Fruit fly (Drosophila melanogaster) whole organism, embryonic: ENCODE measurements around the gene Cep97.

Experiments
- Abd-B ChIP-seq: fragments of 200-800 bp; sonication (Bioruptor generic); optimal IDR thresholded peaks from 2 replicates; lab custom pipeline; 2018; ENCODE audit warnings: missing biosample characterization, mild to moderate bottlenecking, missing genetic modification characterization, moderate library complexity
- B-H2 ChIP-seq: fragments of 200-800 bp; sonication (Bioruptor generic); optimal IDR thresholded peaks from 2 replicates; lab custom pipeline; 2018; ENCODE audit warnings: missing biosample characterization, mild to moderate bottlenecking, missing genetic modification characterization
- Blimp-1 ChIP-seq: fragments of 200-800 bp; sonication (Bioruptor generic); optimal IDR thresholded peaks from 3 replicates; lab custom pipeline; 2018; ENCODE audit warnings: missing biosample characterization, missing genetic modification characterization, mild to moderate bottlenecking, moderate library complexity, missing genetic modification reagents
- CG10147 ChIP-seq: fragments of 200-800 bp; sonication (Bioruptor generic); optimal IDR thresholded peaks from 2 replicates; lab custom pipeline; 2019; ENCODE audit warnings: missing biosample characterization, mild to moderate bottlenecking, missing genetic modification characterization, moderate library complexity
- CG10321 ChIP-seq: fragments of 200-800 bp; sonication (Bioruptor generic); IDR thresholded peaks from 2 replicates; pipeline ENCODE4 v1.3.6; 2022; ENCODE audit warnings: missing biosample characterization, missing genetic modification characterization
- CG12299 ChIP-seq: fragments of 200-800 bp; sonication (Bioruptor generic); optimal IDR thresholded peaks from 2 replicates; lab custom pipeline; 2018; ENCODE audit warnings: missing biosample characterization, mild to moderate bottlenecking, missing genetic modification characterization
- CG1233 ChIP-seq: fragments of 200-800 bp; sonication (Bioruptor generic); optimal IDR thresholded peaks from 4 replicates; lab custom pipeline; 2018; ENCODE audit warnings: missing biosample characterization, mild to moderate bottlenecking, missing genetic modification characterization
- CG12391 ChIP-seq: fragments of 200-800 bp; sonication (Bioruptor generic); optimal IDR thresholded peaks from 3 replicates; lab custom pipeline; 2018; ENCODE audit warnings: missing biosample characterization, mild to moderate bottlenecking, missing genetic modification characterization, moderate library complexity
- CG14860 ChIP-seq: fragments of 200-800 bp; sonication (Bioruptor generic); IDR thresholded peaks from 3 replicates; pipeline ENCODE4 v1.3.6; 2022; ENCODE audit warnings: missing biosample characterization, missing genetic modification characterization; ENCODE audit not compliant: partially characterized antibody
- CG15073 ChIP-seq: fragments of 200-800 bp; sonication (Bioruptor generic); optimal IDR thresholded peaks from 2 replicates; lab custom pipeline; 2016; ENCODE audit warnings: missing biosample characterization, missing genetic modification characterization
- CG15514 ChIP-seq: fragments of 200-800 bp; sonication (Bioruptor generic); optimal IDR thresholded peaks from 3 replicates; lab custom pipeline; 2017; ENCODE audit warnings: missing biosample characterization, missing genetic modification characterization, mild to moderate bottlenecking, moderate library complexity, missing genetic modification reagents
- CG18262 ChIP-seq: fragments of 200-800 bp; optimal IDR thresholded peaks from 3 replicates; lab custom pipeline; 2019; ENCODE audit warnings: missing biosample characterization, mild to moderate bottlenecking, missing genetic modification characterization, moderate library complexity
- CG2712 ChIP-seq: fragments of 200-800 bp; optimal IDR thresholded peaks from 3 replicates; lab custom pipeline; 2019; ENCODE audit warnings: missing biosample characterization, mild to moderate bottlenecking, missing genetic modification characterization, moderate library complexity
- CG3065 ChIP-seq: fragments of 200-800 bp; sonication (Bioruptor generic); optimal IDR thresholded peaks from 2 replicates; lab custom pipeline; 2016; ENCODE audit warnings: missing biosample characterization, missing genetic modification characterization
- CG3838 ChIP-seq: fragments of 200-800 bp; sonication (Bioruptor generic); optimal IDR thresholded peaks from 3 replicates; lab custom pipeline; 2016; ENCODE audit warnings: missing biosample characterization, missing genetic modification characterization
- CG42726 ChIP-seq: fragments of 200-800 bp; sonication (Bioruptor generic); IDR thresholded peaks from 2 replicates; pipeline ENCODE4 v1.3.6; 2022; ENCODE audit warnings: missing biosample characterization, missing genetic modification characterization; ENCODE audit not compliant: partially characterized antibody
- CG4360 ChIP-seq: fragments of 200-800 bp; sonication (Bioruptor generic); IDR thresholded peaks from 2 replicates; pipeline ENCODE4 v1.3.6; 2022; ENCODE audit warnings: missing biosample characterization, missing genetic modification characterization
- Chrac-16 ChIP-seq: fragments of 200-800 bp; sonication (Bioruptor generic); optimal IDR thresholded peaks from 3 replicates; lab custom pipeline; 2016; ENCODE audit warnings: missing biosample characterization, missing genetic modification characterization
- Deaf1 ChIP-seq: fragments of 200-800 bp; optimal IDR thresholded peaks from 3 replicates; lab custom pipeline; 2019; ENCODE audit warnings: missing biosample characterization, mild to moderate bottlenecking, missing genetic modification characterization, moderate library complexity
- Dip2 ChIP-seq: fragments of 200-800 bp; sonication (Bioruptor generic); IDR thresholded peaks from 2 replicates; pipeline ENCODE4 v1.3.6; 2022; ENCODE audit warnings: missing biosample characterization, missing genetic modification characterization
- Doc2 ChIP-seq: fragments of 200-800 bp; sonication (Bioruptor generic); IDR thresholded peaks from 2 replicates; pipeline ENCODE4 v1.3.6; 2022; ENCODE audit warnings: missing biosample characterization, missing genetic modification characterization
- E2f1 ChIP-seq: fragments of 200-800 bp; sonication (Bioruptor generic); IDR thresholded peaks from 2 replicates; pipeline ENCODE4 v1.3.6; 2022; ENCODE audit warnings: missing biosample characterization, missing genetic modification characterization
- Hr3 ChIP-seq: fragments of 200-800 bp; sonication (Bioruptor generic); optimal IDR thresholded peaks from 3 replicates; lab custom pipeline; 2016; ENCODE audit warnings: missing biosample characterization, missing genetic modification characterization
- Nf-YC ChIP-seq: fragments of 200-800 bp; optimal IDR thresholded peaks from 3 replicates; lab custom pipeline; 2019; ENCODE audit warnings: missing biosample characterization, mild to moderate bottlenecking, missing genetic modification characterization, moderate library complexity
- Ravus ChIP-seq: fragments of 200-800 bp; sonication (Bioruptor generic); IDR thresholded peaks from 2 replicates; pipeline ENCODE4 v1.3.6; 2022; ENCODE audit warnings: missing biosample characterization, missing genetic modification characterization
- Sry-δ ChIP-seq: fragments of 200-800 bp; sonication (Bioruptor generic); optimal IDR thresholded peaks from 2 replicates; lab custom pipeline; 2016; ENCODE audit warnings: missing biosample characterization, missing genetic modification characterization
- Ssrp ChIP-seq: fragments of 200-800 bp; sonication (Bioruptor generic); optimal IDR thresholded peaks from 2 replicates; lab custom pipeline; 2018; ENCODE audit warnings: missing biosample characterization, mild to moderate bottlenecking, missing genetic modification characterization, moderate library complexity
- bigmax ChIP-seq: fragments of 200-800 bp; sonication (Bioruptor generic); optimal IDR thresholded peaks from 2 replicates; lab custom pipeline; 2018; ENCODE audit warnings: missing biosample characterization, mild to moderate bottlenecking, missing genetic modification characterization
- bsh ChIP-seq, 2 experiments: fragments of 200-800 bp; sonication (Bioruptor generic); optimal IDR thresholded peaks; 2 replicates each; lab custom pipeline; 2017 to 2018; ENCODE audit warnings: mild to moderate bottlenecking in 2 of 2, missing biosample characterization in 2 of 2, missing genetic modification characterization in 2 of 2, moderate library complexity in 1 of 2
- cad ChIP-seq: fragments of >200 bp; optimal IDR thresholded peaks from 2 replicates; lab custom pipeline; 2017; ENCODE audit warnings: missing biosample characterization, missing genetic modification characterization
- disco-r ChIP-seq: fragments of 200-800 bp; sonication (Bioruptor generic); optimal IDR thresholded peaks from 2 replicates; lab custom pipeline; 2016; ENCODE audit warnings: missing biosample characterization, missing genetic modification characterization
- dmrt11E ChIP-seq: fragments of 200-800 bp; sonication (Bioruptor generic); optimal IDR thresholded peaks from 3 replicates; lab custom pipeline; 2018; ENCODE audit warnings: missing biosample characterization, mild to moderate bottlenecking, missing genetic modification characterization, moderate library complexity
- eve ChIP-seq, 2 experiments: fragments of >200 bp; optimal IDR thresholded peaks; 2 replicates each; lab custom pipeline; 2017; ENCODE audit warnings: missing biosample characterization in 2 of 2, missing genetic modification characterization in 2 of 2
- eyg ChIP-seq: fragments of 200-800 bp; sonication (Bioruptor generic); optimal IDR thresholded peaks from 3 replicates; lab custom pipeline; 2016; ENCODE audit warnings: missing biosample characterization, missing genetic modification characterization
- fd96Cb ChIP-seq: fragments of 200-800 bp; sonication (Bioruptor generic); optimal IDR thresholded peaks from 2 replicates; lab custom pipeline; 2018; ENCODE audit warnings: missing biosample characterization, mild to moderate bottlenecking, missing genetic modification characterization, moderate library complexity
- grau ChIP-seq: fragments of 200-800 bp; optimal IDR thresholded peaks from 3 replicates; lab custom pipeline; 2019; ENCODE audit warnings: missing biosample characterization, mild to moderate bottlenecking, missing genetic modification characterization, moderate library complexity
- jigr1 ChIP-seq: fragments of 200-800 bp; sonication (Bioruptor generic); IDR thresholded peaks from 3 replicates; pipeline ENCODE4 v1.3.6; 2022; ENCODE audit warnings: missing biosample characterization, missing genetic modification characterization
- kni ChIP-seq: fragments of 200-800 bp; sonication (Bioruptor generic); optimal IDR thresholded peaks from 3 replicates; lab custom pipeline; 2017; ENCODE audit warnings: mild to moderate bottlenecking, missing biosample characterization, missing genetic modification reagents, missing genetic modification characterization
- nmo ChIP-seq: fragments of 200-800 bp; sonication (Bioruptor generic); optimal IDR thresholded peaks from 2 replicates; lab custom pipeline; 2018; ENCODE audit warnings: missing biosample characterization, mild to moderate bottlenecking, missing genetic modification characterization, moderate library complexity
- prd ChIP-seq, 3 experiments: fragments of >200 bp in 2 of 3; fragments of 200-800 bp in 1 of 3; sonication (Bioruptor generic) in 1 of 3; optimal IDR thresholded peaks in 2 of 3; IDR thresholded peaks in 1 of 3; 2 replicates in 2 of 3; 3 replicates in 1 of 3; pipeline versions ENCODE4 v1.3.6 to Lab custom; 2017 to 2022; ENCODE audit warnings: missing biosample characterization in 1 of 3, missing genetic modification characterization in 1 of 3
- sens ChIP-seq: fragments of 200-800 bp; sonication (Bioruptor generic); peaks from one replicate; lab custom pipeline; 2016; ENCODE audit warnings: missing biosample characterization, missing genetic modification characterization
- seq ChIP-seq: fragments of 200-800 bp; sonication (Bioruptor generic); IDR thresholded peaks from 2 replicates; pipeline ENCODE4 v1.3.6; 2022; ENCODE audit warnings: missing biosample characterization, missing genetic modification characterization
- ssp ChIP-seq: fragments of 200-800 bp; sonication (Bioruptor generic); IDR thresholded peaks from 2 replicates; pipeline ENCODE4 v1.3.6; 2022; ENCODE audit warnings: missing biosample characterization, missing genetic modification characterization
- sug ChIP-seq: fragments of 200-800 bp; optimal IDR thresholded peaks from 2 replicates; lab custom pipeline; 2019; ENCODE audit warnings: missing biosample characterization, mild to moderate bottlenecking, missing genetic modification characterization, moderate library complexity
- tll ChIP-seq, 2 experiments: fragments of 200-800 bp in 1 of 2; fragments of >200 bp in 1 of 2; sonication (Bioruptor generic) in 1 of 2; optimal IDR thresholded peaks; 2 replicates each; lab custom pipeline; 2017 to 2019; ENCODE audit warnings: missing biosample characterization in 2 of 2, missing genetic modification characterization in 2 of 2, mild to moderate bottlenecking in 1 of 2, moderate library complexity in 1 of 2
- tup ChIP-seq: fragments of 200-800 bp; sonication (Bioruptor generic); optimal IDR thresholded peaks from 2 replicates; lab custom pipeline; 2016; ENCODE audit warnings: missing biosample characterization, mild to moderate bottlenecking, missing genetic modification characterization, moderate library complexity
- wek ChIP-seq: fragments of 200-800 bp; sonication (Bioruptor generic); optimal IDR thresholded peaks from 3 replicates; lab custom pipeline; 2018; ENCODE audit warnings: missing biosample characterization, mild to moderate bottlenecking, missing genetic modification characterization, moderate library complexity
- zf30C ChIP-seq: fragments of 200-800 bp; sonication (Bioruptor generic); optimal IDR thresholded peaks from 3 replicates; lab custom pipeline; 2018; ENCODE audit warnings: missing biosample characterization, mild to moderate bottlenecking, missing genetic modification characterization

The Cep97 gene

DNA sequence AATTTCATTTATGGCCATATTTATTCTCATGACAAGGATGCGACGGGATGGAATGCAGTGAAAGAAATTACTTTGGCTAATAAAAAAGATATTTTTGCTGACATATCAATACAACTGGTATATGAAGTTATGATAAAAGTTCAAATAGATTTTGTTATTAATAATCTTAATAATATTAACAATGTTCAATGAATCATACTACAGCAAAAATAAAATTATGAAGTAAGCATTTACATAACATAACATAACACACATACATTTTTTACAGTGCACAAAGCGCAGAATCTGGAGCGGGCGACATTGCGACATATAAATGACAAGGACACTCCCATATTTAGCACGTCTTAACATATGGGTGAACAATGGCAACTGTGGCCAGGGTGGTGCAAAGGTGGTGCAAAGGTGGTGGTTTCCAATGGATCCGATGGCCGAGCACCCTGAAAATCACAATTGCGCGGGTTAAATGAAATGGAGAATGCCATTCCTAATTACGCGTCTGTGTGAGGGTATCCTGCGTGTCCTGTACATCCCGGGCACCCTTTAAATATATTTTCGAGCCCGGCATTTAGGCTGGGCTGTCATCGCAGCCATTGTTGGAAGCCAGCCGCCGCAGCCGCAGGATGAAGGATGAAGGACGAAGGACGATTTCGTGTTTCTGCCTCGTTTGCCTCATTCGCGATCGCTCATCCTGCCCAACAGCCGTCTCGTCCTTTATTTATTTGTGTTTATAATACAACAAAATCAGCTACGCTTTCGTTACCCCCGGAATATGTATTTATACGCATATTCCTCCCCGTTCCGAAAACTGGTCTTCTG, 22.4 kb upstream of the Cep97 start (continued):
- TF ChIP-seq CG10147 (GFP tag; lab: Kevin White, UChicago), result no peak
- no peak for TF ChIP-seq disco-r (GFP tag; lab: Kevin White, UChicago)
- peak; percentile 62 for TF ChIP-seq zf30C
- TF ChIP-seq kni (GFP tag; lab: Kevin White, UChicago), result peak; percentile 31
- TF ChIP-seq wek, result no peak
- TF ChIP-seq Ssrp (tag; lab: Kevin White, UChicago), result peak; percentile 33
- TF ChIP-seq eyg (GFP tag; lab: Kevin White, UChicago), result no peak
- TF ChIP-seq CG15073 (GFP tag; lab: Kevin White, UChicago), result no peak
- TF ChIP-seq Sry-δ (GFP tag; lab: Kevin White, UChicago), result no peak
- 0 out of 2 replicates have a peak, but pooled peaks have one; percentile 9 for TF ChIP-seq seq (GFP tag; lab: Robert Waterston, UW)
- TF ChIP-seq CG10321 (GFP tag; lab: Robert Waterston, UW), result no peak
- peak; percentile 74 for TF ChIP-seq dmrt11E
- no peak for TF ChIP-seq ssp (GFP tag; lab: Robert Waterston, UW)
- TF ChIP-seq CG42726 (GFP tag; lab: Robert Waterston, UW), result no peak
- no peak for TF ChIP-seq jigr1
- no peak for TF ChIP-seq Ravus (GFP tag; lab: Robert Waterston, UW)
- TF ChIP-seq CG15514 (GFP tag; lab: Kevin White, UChicago), result no peak
- TF ChIP-seq sens (GFP tag; lab: Kevin White, UChicago), result peak; percentile 45
- TF ChIP-seq tup, result no peak
- peak; percentile 21 for TF ChIP-seq grau (tag; lab: Kevin White, UChicago)
- no peak for TF ChIP-seq tll (GFP tag; optimal IDR thresholded peaks at IDR 0.05; lab: Kevin White, UChicago)
- TF ChIP-seq CG18262 (tag; lab: Kevin White, UChicago), result peak; percentile 67
- TF ChIP-seq fd96Cb (tag; lab: Kevin White, UChicago), result peak; percentile 21
- TF ChIP-seq CG14860 (GFP tag; lab: Robert Waterston, UW), result no peak
- TF ChIP-seq B-H2, result no peak
- peak; percentile 33 for TF ChIP-seq nmo
- no peak for TF ChIP-seq sug (tag; lab: Kevin White, UChicago)
- TF ChIP-seq Deaf1 (tag; lab: Kevin White, UChicago), result no peak
- TF ChIP-seq Blimp-1 (GFP tag; lab: Kevin White, UChicago), result peak; percentile 32
- TF ChIP-seq CG4360, result no peak
- peak in 1 of 2 experiments; percentile 70 for TF ChIP-seq eve (GFP tag; optimal IDR thresholded peaks at IDR 0.05; lab: Kevin White, UChicago)
- TF ChIP-seq bsh (GFP tag; optimal IDR thresholded peaks at IDR 0.05; lab: Kevin White, UChicago), result peak in 1 of 2 experiments; percentile 56
- no peak for TF ChIP-seq Abd-B
- TF ChIP-seq E2f1 (GFP tag; lab: Robert Waterston, UW), result no peak
- TF ChIP-seq prd (optimal IDR thresholded peaks at IDR 0.05; lab: Kevin White, UChicago), result no peak
- no peak for TF ChIP-seq prd (GFP tag; IDR thresholded peaks at IDR 0.05; lab: Robert Waterston, UW)
- TF ChIP-seq CG12391, result peak; percentile 50
- no peak for TF ChIP-seq Doc2 (GFP tag; lab: Robert Waterston, UW)
- peak; percentile 63 for TF ChIP-seq CG2712 (tag; lab: Kevin White, UChicago)
- TF ChIP-seq Nf-YC (tag; lab: Kevin White, UChicago), result peak; percentile 71
- no peak for TF ChIP-seq CG1233 (GFP tag; lab: Kevin White, UChicago)
- TF ChIP-seq Dip2, result no peak
- peak; percentile 3 for TF ChIP-seq Chrac-16 (GFP tag; lab: Kevin White, UChicago)
- no peak for TF ChIP-seq cad (GFP tag; lab: Kevin White, UChicago)
- TF ChIP-seq bigmax (GFP tag; lab: Kevin White, UChicago), result no peak
- TF ChIP-seq CG12299 (tag; lab: Kevin White, UChicago), result no peak
- no peak for TF ChIP-seq CG3065
- peak; percentile 16 for TF ChIP-seq Hr3 (GFP tag; lab: Kevin White, UChicago)
- TF ChIP-seq CG3838, result no peak
